Worm (Caenorhabditis elegans) whole organism, L2 larva: Measurements from ENCODE around the gene C49H3.6.

ENCODE experiments used
- R02D3.7 ChIP-seq: fragments of 150-350 bp; optimal IDR thresholded peaks from 2 replicates; lab custom pipeline; 2014; ENCODE audit warnings: missing biosample characterization, missing genetic modification characterization
- ZK546.5 ChIP-seq: sonication (generic microtip); optimal IDR thresholded peaks from 2 replicates; lab custom pipeline; 2017; ENCODE audit warnings: missing biosample characterization, missing genetic modification characterization
- mab-5 ChIP-seq: fragments of 150-350 bp; optimal IDR thresholded peaks from 2 replicates; lab custom pipeline; 2014; ENCODE audit warnings: missing biosample characterization, missing genetic modification characterization
- unc-55 ChIP-seq: fragments of 150-350 bp; sonication (generic microtip); optimal IDR thresholded peaks from 3 replicates; lab custom pipeline; 2014; ENCODE audit warnings: missing biosample characterization, missing genetic modification reagents, missing genetic modification characterization
- ztf-11 ChIP-seq: sonication (generic microtip); optimal IDR thresholded peaks from 2 replicates; lab custom pipeline; 2017; ENCODE audit warnings: missing biosample characterization, missing genetic modification characterization

DNA sequence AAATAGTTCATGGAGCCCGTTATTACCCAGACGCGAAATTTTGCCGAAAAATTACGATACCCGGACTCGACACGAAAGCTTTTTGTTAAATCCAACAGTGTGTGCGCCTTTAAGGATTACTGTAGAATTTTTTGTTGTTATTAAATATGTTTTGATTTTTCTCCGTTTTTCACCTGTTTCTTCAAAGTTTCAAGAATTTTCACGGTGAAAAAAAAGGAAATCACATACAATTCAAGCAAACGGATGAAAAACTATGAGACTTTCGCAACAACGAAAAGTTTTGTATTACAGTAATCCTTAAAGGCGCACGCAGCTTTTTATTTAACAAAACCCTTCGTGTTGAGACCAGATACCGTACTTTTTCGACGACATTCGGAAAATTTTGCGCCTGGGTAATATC lies 50.5 kb downstream of the C49H3.6 start:
- TF ChIP-seq unc-55 (GFP tag; lab: Kevin White, UChicago) (no peak), mab-5 (tag; lab: Kevin White, UChicago) (no peak), R02D3.7 (tag; lab: Kevin White, UChicago) (no peak), ZK546.5 (tag; lab: Kevin White, UChicago) (no peak), ztf-11 (tag; lab: Kevin White, UChicago) (no peak)
